Worm (Caenorhabditis elegans) whole organism, midembryonic: Measurements from ENCODE around the gene nspe-5.
"Not testable (repeated sequence)": the region's sequence is repeated elsewhere in the genome, so short reads cannot be mapped to it uniquely, and the experiment has no call there.

Source experiments
- T22C8.4 ChIP-seq: fragments of 200-800 bp; sonication (Bioruptor generic); IDR thresholded peaks from 2 replicates; pipeline ENCODE4 v1.3.6; 2022; ENCODE audit warnings: missing genetic modification characterization, missing compliant biosample characterization
- klf-2 ChIP-seq: fragments of 200-800 bp; sonication (Bioruptor generic); conservative IDR thresholded peaks from 2 replicates; pipeline ENCODE4 v1.3.6; 2022; ENCODE audit warnings: missing genetic modification reagents, missing genetic modification characterization, missing compliant biosample characterization
- med-1 ChIP-seq: sonication (generic microtip); optimal IDR thresholded peaks from 2 replicates; lab custom pipeline; 2017; ENCODE audit warnings: missing genetic modification characterization, mild to moderate bottlenecking, missing compliant biosample characterization, antibody characterized with exemption, missing genetic modification reagents; ENCODE audit not compliant: insufficient read depth
- tab-1 ChIP-seq: fragments of 200-800 bp; sonication (Bioruptor generic); IDR thresholded peaks from 2 replicates; pipeline ENCODE4 v1.3.6; 2022; ENCODE audit warnings: missing genetic modification characterization, missing compliant biosample characterization
- ztf-23 ChIP-seq: fragments of 200-800 bp; sonication (Bioruptor generic); IDR thresholded peaks from 2 replicates; pipeline ENCODE4 v1.3.6; 2022; ENCODE audit warnings: missing genetic modification reagents, missing genetic modification characterization, missing compliant biosample characterization

DNA sequence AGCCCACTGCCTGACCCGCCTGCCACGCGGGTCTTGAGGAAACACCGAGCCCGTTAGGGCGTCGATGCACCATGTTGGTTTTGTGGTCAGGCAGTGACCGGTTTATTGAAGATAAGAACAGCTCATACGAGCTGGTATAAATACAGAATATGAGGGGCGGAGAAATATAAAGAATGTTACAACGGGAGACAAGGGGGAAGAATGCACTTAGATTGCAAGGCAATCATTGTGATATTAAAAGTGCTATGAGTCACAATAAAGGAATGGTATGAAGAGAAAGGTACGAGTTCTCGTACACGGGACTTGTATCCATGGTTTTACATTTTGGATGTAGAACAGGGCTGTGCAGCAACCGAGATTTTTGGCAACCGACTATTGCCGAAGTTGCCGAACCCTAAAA lies 4.2 kb upstream of the nspe-5 start, which contains the start of gene Y38E10A.14:
- TF ChIP-seq tab-1; T22C8.4 (GFP tag; lab: Robert Waterston, UW); ztf-23; klf-2 (GFP tag; lab: Robert Waterston, UW); med-1 (GFP tag; lab: Kevin White, UChicago): not testable (repeated sequence)
